Worm (Caenorhabditis elegans): ENCODE data around the gene fipr-27.

- TF ChIP-seq tbx-2 (tag; optimal IDR thresholded peaks at IDR 0.05): no peak
- TF ChIP-seq ceh-82 (tag; optimal IDR thresholded peaks at IDR 0.05): no peak
- TF ChIP-seq elt-3 (tag; optimal IDR thresholded peaks at IDR 0.05): no peak
- no peak for TF ChIP-seq nhr-25 (tag; optimal IDR thresholded peaks at IDR 0.05)
- TF ChIP-seq zag-1 (tag; optimal IDR thresholded peaks at IDR 0.05): no peak
- no peak for TF ChIP-seq fos-1 (tag; optimal IDR thresholded peaks at IDR 0.05)
- TF ChIP-seq nhr-237 (tag; optimal IDR thresholded peaks at IDR 0.05): no peak
- no peak for TF ChIP-seq nhr-77 (tag; optimal IDR thresholded peaks at IDR 0.05)
Measured at ce11 chrIV:16629090-16629489, 1.6 kb upstream of the fipr-27 start, which contains the start of gene Y51H4A.936.
